Worm (Caenorhabditis elegans) whole organism, young adult: ENCODE results near the gene srsx-18.

Source experiments
- B0035.1 ChIP-seq: sonication (generic microtip); optimal IDR thresholded peaks from 2 replicates; lab custom pipeline; 2016; ENCODE audit warnings: missing genetic modification characterization, mild to moderate bottlenecking, missing compliant biosample characterization, missing genotype, missing genetic modification reagents
- B0261.1 ChIP-seq: sonication (generic microtip); optimal IDR thresholded peaks from 2 replicates; lab custom pipeline; 2016; ENCODE audit warnings: mild to moderate bottlenecking, missing genetic modification characterization, moderate library complexity, missing compliant biosample characterization
- C06A6.2 ChIP-seq: fragments of 200-800 bp; sonication (Bioruptor generic); conservative IDR thresholded peaks from 2 replicates; pipeline ENCODE4 v1.3.6; 2022; ENCODE audit warnings: missing genetic modification characterization, missing compliant biosample characterization
- F33H1.4 ChIP-seq: fragments of 200-800 bp; sonication (Bioruptor generic); IDR thresholded peaks from 2 replicates; pipeline ENCODE4 v1.3.6; 2022; ENCODE audit warnings: missing genetic modification reagents, missing genetic modification characterization, missing compliant biosample characterization
- F39B2.1 ChIP-seq: fragments of 200-800 bp; sonication (Bioruptor generic); IDR thresholded peaks from 2 replicates; pipeline ENCODE4 v1.3.6; 2022; ENCODE audit warnings: missing genetic modification reagents, missing genetic modification characterization, missing compliant biosample characterization
- T26A5.8 ChIP-seq: sonication (generic microtip); optimal IDR thresholded peaks from 2 replicates; lab custom pipeline; 2016; ENCODE audit warnings: missing genetic modification characterization, missing compliant biosample characterization
- Y67H2A.10 ChIP-seq: fragments of 200-800 bp; sonication (Bioruptor generic); conservative IDR thresholded peaks from 2 replicates; pipeline ENCODE4 v1.3.6; 2022; ENCODE audit warnings: missing genetic modification reagents, missing genetic modification characterization, missing compliant biosample characterization
- ZK185.1 ChIP-seq: sonication (generic microtip); optimal IDR thresholded peaks from 2 replicates; lab custom pipeline; 2016; ENCODE audit warnings: mild to moderate bottlenecking, missing genetic modification characterization, missing compliant biosample characterization; ENCODE audit not compliant: poor library complexity, severe bottlenecking
- aptf-2 ChIP-seq: fragments of 200-800 bp; sonication (Bioruptor generic); conservative IDR thresholded peaks from 2 replicates; pipeline ENCODE4 v1.3.6; 2022; ENCODE audit warnings: missing genetic modification reagents, missing genetic modification characterization, missing compliant biosample characterization
- aptf-3 ChIP-seq: fragments of 200-800 bp; sonication (Bioruptor generic); IDR thresholded peaks from 2 replicates; pipeline ENCODE4 v1.3.6; 2022; ENCODE audit warnings: missing genetic modification characterization, missing compliant biosample characterization
- atf-7 ChIP-seq: sonication (generic microtip); optimal IDR thresholded peaks from 2 replicates; lab custom pipeline; 2017; ENCODE audit warnings: mild to moderate bottlenecking, missing genetic modification characterization, missing compliant biosample characterization
- attf-5 ChIP-seq: fragments of 200-800 bp; sonication (Bioruptor generic); optimal IDR thresholded peaks from 2 replicates; lab custom pipeline; 2018; ENCODE audit warnings: mild to moderate bottlenecking, missing genetic modification characterization, missing compliant biosample characterization
- bed-2 ChIP-seq: fragments of 200-800 bp; sonication (Bioruptor generic); IDR thresholded peaks from 2 replicates; pipeline ENCODE4 v1.3.6; 2022; ENCODE audit warnings: missing genetic modification reagents, missing genetic modification characterization, missing compliant biosample characterization
- ccch-3 ChIP-seq: fragments of 200-800 bp; sonication (Bioruptor generic); optimal IDR thresholded peaks from 2 replicates; lab custom pipeline; 2018; ENCODE audit warnings: mild to moderate bottlenecking, missing genetic modification characterization, missing compliant biosample characterization
- ceh-58 ChIP-seq: fragments of 200-800 bp; sonication (Bioruptor generic); IDR thresholded peaks from 2 replicates; pipeline ENCODE4 v1.3.6; 2022; ENCODE audit warnings: missing genetic modification characterization, missing compliant biosample characterization
- chd-7 ChIP-seq: sonication (generic microtip); optimal IDR thresholded peaks from 2 replicates; lab custom pipeline; 2016; ENCODE audit warnings: mild to moderate bottlenecking, missing genetic modification characterization, moderate library complexity, missing compliant biosample characterization
- die-1 ChIP-seq: sonication (generic microtip); optimal IDR thresholded peaks from 2 replicates; lab custom pipeline; 2016; ENCODE audit warnings: missing genotype, mild to moderate bottlenecking, missing genetic modification characterization, missing compliant biosample characterization
- dpff-1 ChIP-seq: sonication (generic microtip); optimal IDR thresholded peaks from 2 replicates; lab custom pipeline; 2017; ENCODE audit warnings: mild to moderate bottlenecking, missing genetic modification characterization, missing compliant biosample characterization
- ekl-4 ChIP-seq: fragments of 200-800 bp; sonication (Bioruptor generic); IDR thresholded peaks from 2 replicates; pipeline ENCODE4 v1.3.6; 2022; ENCODE audit warnings: missing genetic modification reagents, missing genetic modification characterization, missing compliant biosample characterization
- hmg-20 ChIP-seq: fragments of 200-800 bp; sonication (Bioruptor generic); IDR thresholded peaks from 2 replicates; pipeline ENCODE4 v1.3.6; 2022; ENCODE audit warnings: missing genetic modification reagents, missing genetic modification characterization, missing compliant biosample characterization
- hrde-1 ChIP-seq: sonication (generic microtip); optimal IDR thresholded peaks from 2 replicates; lab custom pipeline; 2016; ENCODE audit warnings: missing genetic modification characterization, mild to moderate bottlenecking, missing compliant biosample characterization, moderate library complexity, missing genotype, missing genetic modification reagents, borderline replicate concordance
- let-526 ChIP-seq: fragments of 200-800 bp; sonication (Bioruptor generic); IDR thresholded peaks from 2 replicates; pipeline ENCODE4 v1.3.6; 2022; ENCODE audit warnings: missing genetic modification reagents, missing genetic modification characterization, missing compliant biosample characterization
- let-607 ChIP-seq, 2 experiments: fragments of 200-800 bp in 1 of 2; sonication (Bioruptor generic) in 1 of 2; sonication (generic microtip) in 1 of 2; optimal IDR thresholded peaks; 2 replicates each; lab custom pipeline; 2016 to 2018; ENCODE audit warnings: mild to moderate bottlenecking in 2 of 2, missing compliant biosample characterization in 2 of 2, missing genetic modification characterization in 2 of 2, moderate library complexity in 2 of 2, missing genotype in 1 of 2
- lsy-27 ChIP-seq: sonication (generic microtip); optimal IDR thresholded peaks from 2 replicates; lab custom pipeline; 2017; ENCODE audit warnings: missing genetic modification characterization, mild to moderate bottlenecking, missing compliant biosample characterization, antibody characterized with exemption, missing genotype, borderline replicate concordance; ENCODE audit not compliant: insufficient read depth
- mcd-1 ChIP-seq: fragments of 200-800 bp; sonication (Bioruptor generic); IDR thresholded peaks from 2 replicates; pipeline ENCODE4 v1.3.6; 2022; ENCODE audit warnings: missing genetic modification reagents, missing genetic modification characterization, missing compliant biosample characterization
- nfyb-1 ChIP-seq: fragments of 200-800 bp; sonication (Bioruptor generic); IDR thresholded peaks from 2 replicates; pipeline ENCODE4 v1.3.6; 2022; ENCODE audit warnings: missing genetic modification reagents, missing genetic modification characterization, missing compliant biosample characterization
- nhr-80 ChIP-seq: sonication (generic microtip); optimal IDR thresholded peaks from 2 replicates; lab custom pipeline; 2016; ENCODE audit warnings: missing genetic modification characterization, missing compliant biosample characterization
- nhr-90 ChIP-seq: sonication (generic microtip); optimal IDR thresholded peaks from 2 replicates; lab custom pipeline; 2016; ENCODE audit warnings: missing genotype, mild to moderate bottlenecking, missing genetic modification characterization, missing compliant biosample characterization
- rpc-1 ChIP-seq, 2 experiments: fragments of 150-350 bp in 1 of 2; sonication (generic microtip) in 1 of 2; optimal IDR thresholded peaks; 2 replicates each; lab custom pipeline; 2014 to 2018; ENCODE audit warnings: missing biosample characterization in 1 of 2, missing genetic modification characterization in 1 of 2, missing genetic modification reagents in 1 of 2, missing genotype in 1 of 2
- snpc-1.3 ChIP-seq: sonication (generic microtip); optimal IDR thresholded peaks from 2 replicates; lab custom pipeline; 2017; ENCODE audit warnings: missing genetic modification characterization, mild to moderate bottlenecking, missing compliant biosample characterization, antibody characterized with exemption, moderate library complexity, missing genotype, missing genetic modification reagents; ENCODE audit not compliant: insufficient read depth
- snpc-3.4 ChIP-seq: sonication (generic microtip); optimal IDR thresholded peaks from 2 replicates; lab custom pipeline; 2017; ENCODE audit warnings: missing genetic modification characterization, mild to moderate bottlenecking, missing compliant biosample characterization, antibody characterized with exemption, moderate library complexity, missing genotype, missing genetic modification reagents
- tbp1 ChIP-seq: fragments of 200-800 bp; sonication (Bioruptor generic); optimal IDR thresholded peaks from 2 replicates; lab custom pipeline; 2018; ENCODE audit warnings: mild to moderate bottlenecking, missing genetic modification characterization, missing compliant biosample characterization
- tbx-9 ChIP-seq: sonication (generic microtip); optimal IDR thresholded peaks from 2 replicates; lab custom pipeline; 2016; ENCODE audit warnings: borderline replicate concordance, missing genetic modification characterization, inconsistent platforms, missing compliant biosample characterization
- ztf-22 ChIP-seq: fragments of 200-800 bp; sonication (Bioruptor generic); optimal IDR thresholded peaks from 2 replicates; lab custom pipeline; 2018; ENCODE audit warnings: mild to moderate bottlenecking, missing genetic modification characterization, moderate library complexity, missing compliant biosample characterization
- ztf-25 ChIP-seq: fragments of 200-800 bp; sonication (Bioruptor generic); IDR thresholded peaks from 2 replicates; pipeline ENCODE4 v1.3.6; 2022; ENCODE audit warnings: missing genetic modification reagents, missing genetic modification characterization, missing compliant biosample characterization
- ztf-3 ChIP-seq: fragments of 200-800 bp; sonication (Bioruptor generic); optimal IDR thresholded peaks from 2 replicates; lab custom pipeline; 2018; ENCODE audit warnings: mild to moderate bottlenecking, missing genetic modification characterization, missing compliant biosample characterization

Gene srsx-18

ce11 chrV:5883735-5884134, 38.6 kb upstream of the srsx-18 start, which contains the start of gene C04E6.8:
Gene C04E6.8, minus strand, starts transcription at chrV:5883835.
- TF ChIP-seq let-607 (tag; optimal IDR thresholded peaks at IDR 0.05; lab: Kevin White, UChicago) (no peak), hmg-20 (GFP tag; lab: Robert Waterston, UW) (no peak), F33H1.4 (no peak), nhr-90 (no peak), mcd-1 (GFP tag; lab: Robert Waterston, UW) (no peak), ceh-58 (no peak), tbx-9 (no peak), attf-5 (no peak), atf-7 (tag; lab: Kevin White, UChicago) (no peak), B0261.1 (tag; lab: Kevin White, UChicago) (no peak), ekl-4 (GFP tag; lab: Robert Waterston, UW) (no peak), snpc-1.3 (tag; lab: Kevin White, UChicago) (no peak), chd-7 (tag; lab: Kevin White, UChicago) (no peak), Y67H2A.10 (GFP tag; lab: Robert Waterston, UW) (no peak), ztf-25 (GFP tag; lab: Robert Waterston, UW) (no peak), lsy-27 (tag; lab: Kevin White, UChicago) (no peak)

- TF ChIP-seq aptf-2 (GFP tag; lab: Robert Waterston, UW) (no peak), mcd-1 (GFP tag; lab: Robert Waterston, UW) (no peak), T26A5.8 (no peak), C06A6.2 (GFP tag; lab: Robert Waterston, UW) (no peak), rpc-1 (optimal IDR thresholded peaks at IDR 0.05; lab: Kevin White, UChicago) (no peak), rpc-1 (tag; optimal IDR thresholded peaks at IDR 0.05; lab: Kevin White, UChicago) (no peak), lsy-27 (tag; lab: Kevin White, UChicago) (no peak), snpc-1.3 (tag; lab: Kevin White, UChicago) (no peak), B0261.1 (tag; lab: Kevin White, UChicago) (no peak), ccch-3 (GFP tag; lab: Kevin White, UChicago) (no peak), hmg-20 (GFP tag; lab: Robert Waterston, UW) (no peak), let-526 (GFP tag; lab: Robert Waterston, UW) (no peak), ztf-3 (GFP tag; lab: Kevin White, UChicago) (no peak), ceh-58 (no peak), bed-2 (GFP tag; lab: Robert Waterston, UW) (no peak), hrde-1 (tag; lab: Kevin White, UChicago) (no peak), dpff-1 (no peak), F39B2.1 (GFP tag; lab: Robert Waterston, UW) (no peak), nfyb-1 (GFP tag; lab: Robert Waterston, UW) (no peak), B0035.1 (tag; lab: Kevin White, UChicago) (no peak), die-1 (no peak)
These were observed 33.5 kb upstream of the srsx-18 start for ce11 chrV:5888820-5889219.

- TF ChIP-seq ZK185.1, result no peak
- no peak for TF ChIP-seq bed-2 (GFP tag; lab: Robert Waterston, UW)
- TF ChIP-seq hrde-1 (tag; lab: Kevin White, UChicago), result no peak
- no peak for TF ChIP-seq nhr-80 (tag; lab: Kevin White, UChicago)
- no peak for TF ChIP-seq tbx-9
- TF ChIP-seq snpc-3.4, result no peak
- TF ChIP-seq ztf-22, result no peak
- TF ChIP-seq ztf-25 (GFP tag; lab: Robert Waterston, UW), result no peak
- TF ChIP-seq aptf-3 (GFP tag; lab: Robert Waterston, UW), result no peak
- TF ChIP-seq tbp1 (GFP tag; lab: Kevin White, UChicago), result no peak
These were observed 31.1 kb upstream of the srsx-18 start for ce11 chrV:5891204-5891603.
